Worm (Caenorhabditis elegans) whole organism, L4 larva: Measurements from ENCODE around the gene Y116A8B.1.

Experiments used
- dpl-1 ChIP-seq: fragments of 150-350 bp; optimal IDR thresholded peaks from 2 replicates; lab custom pipeline; 2014; ENCODE audit warnings: missing biosample characterization, missing genetic modification reagents, missing genetic modification characterization
- lin-13 ChIP-seq: fragments of 150-350 bp; optimal IDR thresholded peaks from 2 replicates; lab custom pipeline; 2014; ENCODE audit warnings: missing biosample characterization, missing genetic modification reagents, missing genetic modification characterization
- nhr-237 ChIP-seq: sonication (generic microtip); optimal IDR thresholded peaks from 2 replicates; lab custom pipeline; 2017; ENCODE audit warnings: missing biosample characterization, missing genetic modification characterization
- nhr-76 ChIP-seq: fragments of 150-350 bp; optimal IDR thresholded peaks from 2 replicates; lab custom pipeline; 2014; ENCODE audit warnings: missing biosample characterization, missing genetic modification characterization
- pha-4 ChIP-seq, 2 experiments: fragments of 150-350 bp in 1 of 2; fragments of 200-800 bp in 1 of 2; sonication (Bioruptor generic) in 1 of 2; IDR thresholded peaks in 1 of 2; optimal IDR thresholded peaks in 1 of 2; 2 replicates each; pipeline versions ENCODE4 v1.3.6 to Lab custom; 2014 to 2022; ENCODE audit warnings: missing genetic modification characterization in 2 of 2, missing genetic modification reagents in 2 of 2, missing biosample characterization in 1 of 2, missing compliant biosample characterization in 1 of 2
- unc-39 ChIP-seq: sonication (generic microtip); optimal IDR thresholded peaks from 2 replicates; lab custom pipeline; 2017; ENCODE audit warnings: missing biosample characterization, missing genetic modification characterization
- zag-1 ChIP-seq: fragments of 150-350 bp; optimal IDR thresholded peaks from 2 replicates; lab custom pipeline; 2014; ENCODE audit warnings: missing biosample characterization, missing genetic modification characterization

DNA sequence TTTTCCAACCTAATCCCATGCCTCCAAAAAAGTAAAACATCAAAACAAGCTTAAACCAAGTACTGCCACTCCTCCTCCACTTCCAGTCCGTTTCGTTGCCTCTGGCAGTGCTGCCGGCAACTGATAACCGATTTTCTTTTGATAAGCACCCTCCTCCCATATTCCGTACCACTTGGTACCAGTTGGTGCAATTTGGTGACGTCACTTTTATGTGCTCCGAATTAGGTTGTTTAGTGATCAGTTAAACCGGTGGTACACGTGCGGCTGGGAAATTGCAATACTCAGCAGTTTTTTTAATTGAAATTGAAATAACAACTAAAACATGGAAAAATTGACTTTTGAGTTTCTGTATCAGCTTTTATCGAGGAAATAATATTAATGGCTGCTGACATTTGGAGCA is 42.1 kb upstream of the Y116A8B.1 start:
- TF ChIP-seq lin-13 = no peak
- no peak for TF ChIP-seq zag-1 (tag; lab: Kevin White, UChicago)
- TF ChIP-seq unc-39 (tag; lab: Kevin White, UChicago) = no peak
- TF ChIP-seq nhr-237 (tag; lab: Kevin White, UChicago) = no peak
- TF ChIP-seq nhr-76 (tag; lab: Kevin White, UChicago) = no peak
- no peak for TF ChIP-seq dpl-1 (GFP tag; lab: Kevin White, UChicago)
- no peak for TF ChIP-seq pha-4 (GFP tag; IDR thresholded peaks at IDR 0.05; lab: Robert Waterston, UW)
- no peak for TF ChIP-seq pha-4 (tag; optimal IDR thresholded peaks at IDR 0.05; lab: Kevin White, UChicago)
